Worm (Caenorhabditis elegans) whole organism, midembryonic: Measurements from ENCODE around the gene C05C10.7.

Source experiments
- T22C8.4 ChIP-seq: fragments of 200-800 bp; sonication (Bioruptor generic); IDR thresholded peaks from 2 replicates; pipeline ENCODE4 v1.3.6; 2022; ENCODE audit warnings: missing genetic modification characterization, missing compliant biosample characterization
- cog-1 ChIP-seq: sonication (generic microtip); optimal IDR thresholded peaks from 2 replicates; lab custom pipeline; 2016; ENCODE audit warnings: missing genetic modification characterization, missing compliant biosample characterization
- flt-1 ChIP-seq: fragments of 200-800 bp; sonication (Bioruptor generic); IDR thresholded peaks from 2 replicates; pipeline ENCODE4 v1.3.6; 2022; ENCODE audit warnings: missing genetic modification characterization, missing compliant biosample characterization
- klf-2 ChIP-seq: fragments of 200-800 bp; sonication (Bioruptor generic); conservative IDR thresholded peaks from 2 replicates; pipeline ENCODE4 v1.3.6; 2022; ENCODE audit warnings: missing genetic modification reagents, missing genetic modification characterization, missing compliant biosample characterization
- med-1 ChIP-seq: sonication (generic microtip); optimal IDR thresholded peaks from 2 replicates; lab custom pipeline; 2017; ENCODE audit warnings: missing genetic modification characterization, mild to moderate bottlenecking, missing compliant biosample characterization, antibody characterized with exemption, missing genetic modification reagents; ENCODE audit not compliant: insufficient read depth
- ref-1 ChIP-seq: fragments of 200-800 bp; sonication (Bioruptor generic); conservative IDR thresholded peaks from 2 replicates; pipeline ENCODE4 v1.3.6; 2022; ENCODE audit warnings: missing genetic modification reagents, missing genetic modification characterization, missing compliant biosample characterization
- tab-1 ChIP-seq: fragments of 200-800 bp; sonication (Bioruptor generic); IDR thresholded peaks from 2 replicates; pipeline ENCODE4 v1.3.6; 2022; ENCODE audit warnings: missing genetic modification characterization, missing compliant biosample characterization
- ztf-23 ChIP-seq: fragments of 200-800 bp; sonication (Bioruptor generic); IDR thresholded peaks from 2 replicates; pipeline ENCODE4 v1.3.6; 2022; ENCODE audit warnings: missing genetic modification reagents, missing genetic modification characterization, missing compliant biosample characterization
- ztf-29 ChIP-seq: fragments of 200-800 bp; sonication (Bioruptor generic); IDR thresholded peaks from 2 replicates; pipeline ENCODE4 v1.3.6; 2022; ENCODE audit warnings: missing genetic modification reagents, missing genetic modification characterization, missing compliant biosample characterization

DNA sequence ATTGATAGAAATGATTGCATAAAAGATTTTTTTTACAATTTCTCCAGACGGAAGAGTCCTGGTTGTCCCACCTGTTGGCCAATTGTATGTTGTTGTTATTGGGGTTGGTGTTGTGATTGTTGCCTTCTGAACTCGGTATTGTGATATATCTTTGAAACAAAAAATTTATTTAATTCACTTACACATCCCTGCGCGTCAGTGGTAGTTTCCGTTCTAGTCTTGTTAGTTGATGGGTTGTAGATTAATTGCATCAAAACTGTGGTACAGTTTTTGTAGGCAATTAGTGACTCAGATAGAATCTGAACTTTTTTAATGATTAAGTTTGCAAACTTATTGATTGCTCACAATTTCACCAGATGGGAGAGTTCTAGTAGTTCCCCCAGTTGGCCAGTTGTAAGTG lies 34.3 kb downstream of the C05C10.7 start:
- TF ChIP-seq ztf-29 (GFP tag; lab: Robert Waterston, UW): no peak
- TF ChIP-seq T22C8.4: no peak
- no peak for TF ChIP-seq tab-1 (GFP tag; lab: Robert Waterston, UW)
- no peak for TF ChIP-seq flt-1 (GFP tag; lab: Robert Waterston, UW)
- no peak for TF ChIP-seq klf-2 (GFP tag; lab: Robert Waterston, UW)
- no peak for TF ChIP-seq ref-1 (GFP tag; lab: Robert Waterston, UW)
- TF ChIP-seq ztf-23 (GFP tag; lab: Robert Waterston, UW): no peak
- no peak for TF ChIP-seq med-1
- no peak for TF ChIP-seq cog-1 (tag; lab: Kevin White, UChicago)
